Worm (Caenorhabditis elegans) whole organism, mixed stage, embryonic: ENCODE measurements around the gene fbxa-104.

Experiments
- M03D4.4 ChIP-seq: sonication (generic microtip); optimal IDR thresholded peaks from 2 replicates; lab custom pipeline; 2017; ENCODE audit warnings: mild to moderate bottlenecking, missing genetic modification characterization, missing compliant biosample characterization
- bed-3 ChIP-seq: fragments of 200-800 bp; sonication (Bioruptor generic); optimal IDR thresholded peaks from 3 replicates; lab custom pipeline; 2018; ENCODE audit warnings: mild to moderate bottlenecking, missing genetic modification characterization, moderate library complexity, missing compliant biosample characterization
- blmp-1 ChIP-seq: fragments of 150-350 bp; optimal IDR thresholded peaks from 2 replicates; lab custom pipeline; 2014; ENCODE audit warnings: missing biosample characterization, missing genetic modification characterization
- ceh-39 ChIP-seq: fragments of 150-350 bp; optimal IDR thresholded peaks from 2 replicates; lab custom pipeline; 2014; ENCODE audit warnings: missing biosample characterization, missing genetic modification characterization
- ceh-43 ChIP-seq: fragments of 200-800 bp; sonication (Bioruptor generic); optimal IDR thresholded peaks from 2 replicates; lab custom pipeline; 2018; ENCODE audit warnings: mild to moderate bottlenecking, missing genetic modification characterization, moderate library complexity, missing compliant biosample characterization
- ceh-83 ChIP-seq: fragments of 200-800 bp; sonication (Bioruptor generic); optimal IDR thresholded peaks from 2 replicates; lab custom pipeline; 2018; ENCODE audit warnings: mild to moderate bottlenecking, missing genetic modification characterization, missing compliant biosample characterization
- ces-1 ChIP-seq: fragments of 150-350 bp; optimal IDR thresholded peaks from 2 replicates; lab custom pipeline; 2014; ENCODE audit warnings: missing biosample characterization, missing genetic modification reagents, missing genetic modification characterization
- cnd-1 ChIP-seq: fragments of 200-800 bp; sonication (Bioruptor generic); optimal IDR thresholded peaks from 2 replicates; lab custom pipeline; 2018; ENCODE audit warnings: mild to moderate bottlenecking, missing genetic modification characterization, missing compliant biosample characterization
- elt-1 ChIP-seq: sonication (generic microtip); optimal IDR thresholded peaks from 2 replicates; lab custom pipeline; 2017; ENCODE audit warnings: missing genetic modification characterization, mild to moderate bottlenecking, missing compliant biosample characterization, antibody characterized with exemption, moderate library complexity, borderline replicate concordance; ENCODE audit not compliant: insufficient read depth
- elt-3 ChIP-seq: fragments of 150-350 bp; optimal IDR thresholded peaks from 2 replicates; lab custom pipeline; 2014; ENCODE audit warnings: missing biosample characterization, missing genetic modification characterization
- flh-1 ChIP-seq: fragments of 200-800 bp; sonication (Bioruptor generic); optimal IDR thresholded peaks from 2 replicates; lab custom pipeline; 2018; ENCODE audit warnings: mild to moderate bottlenecking, missing genetic modification characterization, moderate library complexity, missing compliant biosample characterization
- lin-32 ChIP-seq: fragments of 200-800 bp; sonication (Bioruptor generic); optimal IDR thresholded peaks from 2 replicates; lab custom pipeline; 2018; ENCODE audit warnings: mild to moderate bottlenecking, missing genetic modification characterization, missing compliant biosample characterization
- lsy-2 ChIP-seq: fragments of 150-350 bp; optimal IDR thresholded peaks from 2 replicates; lab custom pipeline; 2014; ENCODE audit warnings: missing biosample characterization, missing genetic modification characterization
- mab-5 ChIP-seq: fragments of 150-350 bp; optimal IDR thresholded peaks from 2 replicates; lab custom pipeline; 2014; ENCODE audit warnings: missing biosample characterization, missing genetic modification characterization
- mep-1 ChIP-seq: fragments of 150-350 bp; optimal IDR thresholded peaks from 2 replicates; lab custom pipeline; 2017; ENCODE audit warnings: missing biosample characterization, missing genetic modification reagents, missing genetic modification characterization, inconsistent platforms
- mls-2 ChIP-seq: sonication (generic microtip); optimal IDR thresholded peaks from 2 replicates; lab custom pipeline; 2016; ENCODE audit warnings: mild to moderate bottlenecking, missing genetic modification characterization, moderate library complexity, missing compliant biosample characterization
- nhr-12 ChIP-seq: fragments of 150-350 bp; optimal IDR thresholded peaks from 2 replicates; lab custom pipeline; 2014; ENCODE audit warnings: missing biosample characterization, missing genetic modification characterization
- nhr-2 ChIP-seq: fragments of 150-350 bp; optimal IDR thresholded peaks from 2 replicates; lab custom pipeline; 2014; ENCODE audit warnings: missing biosample characterization, missing genetic modification characterization
- nhr-237 ChIP-seq: fragments of 150-350 bp; optimal IDR thresholded peaks from 2 replicates; lab custom pipeline; 2014; ENCODE audit warnings: missing biosample characterization, missing genetic modification characterization
- nhr-28 ChIP-seq: fragments of 150-350 bp; optimal IDR thresholded peaks from 2 replicates; lab custom pipeline; 2014; ENCODE audit warnings: missing biosample characterization, missing genetic modification characterization
- nhr-76 ChIP-seq: sonication (generic microtip); optimal IDR thresholded peaks from 2 replicates; lab custom pipeline; 2017; ENCODE audit warnings: missing biosample characterization, missing genetic modification characterization
- pha-4 ChIP-seq: fragments of 150-350 bp; optimal IDR thresholded peaks from 2 replicates; lab custom pipeline; 2018; ENCODE audit warnings: missing biosample characterization, missing genetic modification reagents, missing genetic modification characterization
- sem-2 ChIP-seq: fragments of 200-800 bp; sonication (Bioruptor generic); optimal IDR thresholded peaks from 2 replicates; lab custom pipeline; 2018; ENCODE audit warnings: mild to moderate bottlenecking, missing genetic modification characterization, missing compliant biosample characterization
- snpc-4 ChIP-seq: fragments of 150-350 bp; optimal IDR thresholded peaks from 2 replicates; lab custom pipeline; 2014; ENCODE audit warnings: missing biosample characterization, missing genetic modification characterization
- unc-120 ChIP-seq: sonication (generic microtip); optimal IDR thresholded peaks from 2 replicates; lab custom pipeline; 2017; ENCODE audit warnings: missing genetic modification characterization, missing compliant biosample characterization; ENCODE audit not compliant: poor library complexity, severe bottlenecking
- unc-62 ChIP-seq: fragments of 150-350 bp; optimal IDR thresholded peaks from 2 replicates; lab custom pipeline; 2014; ENCODE audit warnings: missing biosample characterization, missing genetic modification reagents, missing genetic modification characterization
- zip-8 ChIP-seq: fragments of 150-350 bp; optimal IDR thresholded peaks from 2 replicates; lab custom pipeline; 2014; ENCODE audit warnings: missing biosample characterization, missing genetic modification characterization

fbxa-104 gene

DNA sequence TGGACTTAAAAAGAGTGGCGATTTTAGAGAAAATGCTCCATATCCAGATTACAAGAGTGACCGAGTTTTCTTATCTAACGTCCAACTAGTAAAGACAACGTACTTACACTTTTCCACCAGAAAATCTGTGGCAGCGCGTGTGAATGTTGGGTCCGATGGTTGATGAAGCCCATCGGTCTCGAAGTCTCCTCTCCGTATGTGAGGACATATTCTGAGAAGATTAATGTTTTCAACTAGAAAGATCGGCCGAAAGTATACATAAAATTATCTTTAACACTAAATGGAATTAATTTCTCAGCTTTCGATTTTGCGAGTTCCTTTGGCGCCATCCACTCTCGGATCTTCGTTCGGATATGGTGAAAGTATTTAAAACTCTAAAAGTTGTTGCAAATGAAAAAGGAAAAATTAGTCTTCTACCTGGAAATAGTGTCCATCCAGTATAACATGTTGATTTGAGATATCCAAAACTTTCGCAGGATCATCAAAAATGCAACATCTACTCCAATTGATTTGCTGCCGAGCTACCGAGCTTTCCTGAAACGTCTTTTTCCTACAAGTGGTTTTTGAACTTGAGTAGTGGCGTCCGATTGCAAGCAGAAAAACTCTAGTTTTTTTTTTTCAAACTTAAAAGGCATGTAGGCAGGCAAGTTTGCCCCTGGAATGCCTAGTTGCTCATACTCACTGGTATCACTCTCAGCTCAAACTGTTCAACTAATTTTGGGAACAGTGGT lies 8.0 kb upstream of the fbxa-104 start:
- TF ChIP-seq nhr-12, result no peak

- no peak for TF ChIP-seq snpc-4 (tag; lab: Kevin White, UChicago)
- no peak for TF ChIP-seq unc-120
- no peak for TF ChIP-seq sem-2 (GFP tag; lab: Kevin White, UChicago)
- no peak for TF ChIP-seq ceh-83 (GFP tag; lab: Kevin White, UChicago)
- TF ChIP-seq nhr-2 (tag; lab: Kevin White, UChicago), result no peak
- no peak for TF ChIP-seq elt-3 (tag; lab: Kevin White, UChicago)
- no peak for TF ChIP-seq ceh-39 (tag; lab: Kevin White, UChicago)
- TF ChIP-seq lsy-2, result no peak
- TF ChIP-seq lin-32 (GFP tag; lab: Kevin White, UChicago), result no peak
- no peak for TF ChIP-seq mab-5
- no peak for TF ChIP-seq ceh-43 (GFP tag; lab: Kevin White, UChicago)
- no peak for TF ChIP-seq mep-1 (tag; lab: Kevin White, UChicago)
- no peak for TF ChIP-seq bed-3 (GFP tag; lab: Kevin White, UChicago)
- TF ChIP-seq blmp-1 (tag; lab: Kevin White, UChicago), result no peak
Measured at ce11 chrV:15426944-15427343, 3.5 kb upstream of the fbxa-104 start, which contains the start of gene fbxa-209. Gene fbxa-209, minus strand, starts transcription at chrV:15427044.

- TF ChIP-seq nhr-12 (no peak), elt-3 (tag; lab: Kevin White, UChicago) (no peak), elt-1 (tag; lab: Kevin White, UChicago) (no peak), zip-8 (tag; lab: Kevin White, UChicago) (no peak), M03D4.4 (tag; lab: Kevin White, UChicago) (no peak), mab-5 (no peak), ceh-39 (tag; lab: Kevin White, UChicago) (no peak), lsy-2 (no peak), ces-1 (GFP tag; lab: Kevin White, UChicago) (no peak), flh-1 (GFP tag; lab: Kevin White, UChicago) (no peak), blmp-1 (tag; lab: Kevin White, UChicago) (no peak), snpc-4 (tag; lab: Kevin White, UChicago) (no peak), ceh-43 (GFP tag; lab: Kevin White, UChicago) (no peak), mls-2 (tag; lab: Kevin White, UChicago) (no peak), bed-3 (GFP tag; lab: Kevin White, UChicago) (no peak), unc-120 (no peak), nhr-76 (tag; lab: Kevin White, UChicago) (no peak), nhr-237 (tag; lab: Kevin White, UChicago) (no peak)
Measured at ce11 chrV:15425368-15426091, 2.0 kb upstream of the fbxa-104 start, which contains the start of gene Y36E3A.2. Gene Y36E3A.2, plus strand, starts transcription at chrV:15426041.

DNA sequence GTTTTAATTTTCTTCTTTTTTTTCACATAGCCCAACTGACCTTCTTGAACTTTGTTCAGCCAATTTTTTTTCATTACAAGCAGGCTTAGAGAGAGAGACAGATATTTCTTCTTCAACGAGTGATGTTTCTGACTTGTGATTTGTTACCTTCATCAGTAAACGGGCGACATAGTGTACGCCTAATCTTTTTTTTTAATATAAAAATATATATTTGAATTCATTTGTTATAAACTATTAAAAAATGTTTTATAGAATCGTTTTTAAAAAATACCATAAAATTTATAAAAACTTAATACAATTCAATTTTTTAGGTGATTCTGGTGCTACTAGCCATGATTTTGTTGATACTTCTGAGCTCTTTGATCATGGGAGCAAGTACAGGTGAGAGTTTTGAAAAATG lies 5.7 kb downstream of the fbxa-104 start, which contains the start of gene T06E6.10:
TSS of gene T06E6.10 (plus strand) at position 301 of the 400 bp plus-strand sequence.
- TF ChIP-seq unc-62 (GFP tag; lab: Kevin White, UChicago) (no peak), mls-2 (tag; lab: Kevin White, UChicago) (no peak)

DNA sequence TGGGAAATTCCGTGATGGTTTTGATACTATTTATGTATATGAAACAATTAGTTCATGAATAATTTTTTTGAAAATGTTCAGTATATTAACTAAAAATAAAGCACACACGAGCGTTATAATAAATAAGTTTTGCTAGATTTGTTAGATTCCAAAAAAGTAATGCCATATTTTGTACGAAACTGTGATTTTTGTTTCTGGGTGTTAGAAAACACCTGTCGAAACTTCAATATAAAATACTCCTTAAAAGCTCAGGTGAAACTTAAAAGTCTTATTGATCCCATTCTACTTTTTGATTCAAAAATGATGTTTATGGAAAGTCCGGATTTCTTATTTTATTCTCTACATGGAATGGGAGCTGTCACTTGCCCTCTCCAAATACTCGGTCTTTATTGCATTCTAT lies 7.5 kb downstream of the fbxa-104 start, which contains the start of gene srh-265:
TSS of gene srh-265 (plus strand) at position 301 of the 400 bp plus-strand sequence.
- TF ChIP-seq unc-120 (no peak), cnd-1 (no peak), snpc-4 (tag; lab: Kevin White, UChicago) (no peak), pha-4 (tag; lab: Kevin White, UChicago) (no peak), sem-2 (GFP tag; lab: Kevin White, UChicago) (no peak), bed-3 (GFP tag; lab: Kevin White, UChicago) (no peak), zip-8 (tag; lab: Kevin White, UChicago) (no peak), ceh-43 (GFP tag; lab: Kevin White, UChicago) (no peak), ces-1 (GFP tag; lab: Kevin White, UChicago) (no peak), nhr-28 (tag; lab: Kevin White, UChicago) (no peak), nhr-237 (tag; lab: Kevin White, UChicago) (no peak)
- TF ChIP-seq, all 35 proteins: peak for 0
